Fruit fly (Drosophila melanogaster) whole organism, embryonic: ENCODE results near the gene Gr5a.

ENCODE experiments used
- ATbp ChIP-seq: fragments of 200-800 bp; sonication (Bioruptor generic); optimal IDR thresholded peaks from 2 replicates; lab custom pipeline; 2017; ENCODE audit warnings: missing biosample characterization, mild to moderate bottlenecking, missing genetic modification characterization, missing genetic modification reagents
- Ada2b ChIP-seq: fragments of 200-800 bp; sonication (Bioruptor generic); IDR thresholded peaks from 2 replicates; pipeline ENCODE4 v1.3.6; 2022; ENCODE audit warnings: missing biosample characterization, missing genetic modification characterization
- BtbVII ChIP-seq: fragments of 200-800 bp; sonication (Bioruptor generic); optimal IDR thresholded peaks from 3 replicates; lab custom pipeline; 2017; ENCODE audit warnings: missing biosample characterization, mild to moderate bottlenecking, missing genetic modification characterization
- CG10209 ChIP-seq: fragments of 200-800 bp; sonication (Bioruptor generic); optimal IDR thresholded peaks from 3 replicates; lab custom pipeline; 2017; ENCODE audit warnings: missing biosample characterization, mild to moderate bottlenecking, missing genetic modification characterization, missing genetic modification reagents
- CG10431 ChIP-seq: fragments of 200-800 bp; sonication (Bioruptor generic); optimal IDR thresholded peaks from 3 replicates; lab custom pipeline; 2018; ENCODE audit warnings: missing biosample characterization, mild to moderate bottlenecking, missing genetic modification characterization
- CG10462 ChIP-seq: fragments of 200-800 bp; sonication (Bioruptor generic); optimal IDR thresholded peaks from 2 replicates; lab custom pipeline; 2016; ENCODE audit warnings: missing biosample characterization, missing genetic modification characterization
- CG10543 ChIP-seq: fragments of 200-800 bp; sonication (Bioruptor generic); optimal IDR thresholded peaks from 3 replicates; lab custom pipeline; 2017; ENCODE audit warnings: missing biosample characterization, mild to moderate bottlenecking, missing genetic modification characterization, moderate library complexity
- CG11504 ChIP-seq: fragments of 200-800 bp; sonication (Bioruptor generic); optimal IDR thresholded peaks from 3 replicates; lab custom pipeline; 2019; ENCODE audit warnings: missing biosample characterization, mild to moderate bottlenecking, missing genetic modification characterization, moderate library complexity
- CG14860 ChIP-seq: fragments of 200-800 bp; sonication (Bioruptor generic); IDR thresholded peaks from 3 replicates; pipeline ENCODE4 v1.3.6; 2022; ENCODE audit warnings: missing biosample characterization, missing genetic modification characterization; ENCODE audit not compliant: partially characterized antibody
- CG1602 ChIP-seq: fragments of 200-800 bp; sonication (Bioruptor generic); optimal IDR thresholded peaks from 3 replicates; lab custom pipeline; 2016; ENCODE audit warnings: missing biosample characterization, missing genetic modification characterization
- CG1647 ChIP-seq: fragments of 200-800 bp; sonication (Bioruptor generic); optimal IDR thresholded peaks from 3 replicates; lab custom pipeline; 2016; ENCODE audit warnings: missing biosample characterization, missing genetic modification characterization
- CG2120 ChIP-seq: fragments of 200-800 bp; sonication (Bioruptor generic); optimal IDR thresholded peaks from 3 replicates; lab custom pipeline; 2016; ENCODE audit warnings: missing biosample characterization, missing genetic modification characterization
- CG32767 ChIP-seq: fragments of 200-800 bp; sonication (Bioruptor generic); IDR thresholded peaks from 2 replicates; pipeline ENCODE4 v1.3.6; 2022; ENCODE audit warnings: missing biosample characterization, missing genetic modification characterization
- CG3281 ChIP-seq: fragments of 200-800 bp; sonication (Bioruptor generic); optimal IDR thresholded peaks from 3 replicates; lab custom pipeline; 2017; ENCODE audit warnings: missing biosample characterization, mild to moderate bottlenecking, missing genetic modification characterization
- CG34376 ChIP-seq: fragments of 200-800 bp; sonication (Bioruptor generic); optimal IDR thresholded peaks from 2 replicates; lab custom pipeline; 2018; ENCODE audit warnings: missing biosample characterization, mild to moderate bottlenecking, missing genetic modification characterization
- CG6791 ChIP-seq: fragments of 200-800 bp; sonication (Bioruptor generic); IDR thresholded peaks from 3 replicates; pipeline ENCODE4 v1.3.6; 2022; ENCODE audit warnings: missing biosample characterization, missing genetic modification characterization; ENCODE audit not compliant: partially characterized antibody
- CG7786 ChIP-seq: fragments of 200-800 bp; sonication (Bioruptor generic); optimal IDR thresholded peaks from 2 replicates; lab custom pipeline; 2016; ENCODE audit warnings: missing biosample characterization, missing genetic modification characterization
- CG9609 ChIP-seq: fragments of 200-800 bp; sonication (Bioruptor generic); optimal IDR thresholded peaks from 3 replicates; lab custom pipeline; 2016; ENCODE audit warnings: missing biosample characterization, missing genetic modification characterization
- CG9817 ChIP-seq: fragments of 200-800 bp; sonication (Bioruptor generic); optimal IDR thresholded peaks from 2 replicates; lab custom pipeline; 2018; ENCODE audit warnings: missing biosample characterization, mild to moderate bottlenecking, missing genetic modification characterization, moderate library complexity
- CG9876 ChIP-seq: fragments of 200-800 bp; sonication (Bioruptor generic); optimal IDR thresholded peaks from 2 replicates; lab custom pipeline; 2016; ENCODE audit warnings: missing biosample characterization, missing genetic modification characterization
- Dp ChIP-seq: fragments of 200-800 bp; sonication (Bioruptor generic); optimal IDR thresholded peaks from 2 replicates; lab custom pipeline; 2018; ENCODE audit warnings: missing biosample characterization, mild to moderate bottlenecking, missing genetic modification characterization, moderate library complexity
- Ets65A ChIP-seq: fragments of 200-800 bp; sonication (Bioruptor generic); peaks from one replicate; lab custom pipeline; 2016; ENCODE audit warnings: missing biosample characterization, missing genetic modification characterization
- Fer2 ChIP-seq: fragments of 200-800 bp; sonication (Bioruptor generic); optimal IDR thresholded peaks from 2 replicates; lab custom pipeline; 2018; ENCODE audit warnings: missing biosample characterization, mild to moderate bottlenecking, missing genetic modification characterization, moderate library complexity
- Fer3 ChIP-seq: fragments of 200-800 bp; sonication (Bioruptor generic); optimal IDR thresholded peaks from 2 replicates; lab custom pipeline; 2018; ENCODE audit warnings: missing biosample characterization, mild to moderate bottlenecking, missing genetic modification characterization, moderate library complexity
- HLH54F ChIP-seq: fragments of 200-800 bp; sonication (Bioruptor generic); optimal IDR thresholded peaks from 3 replicates; lab custom pipeline; 2016; ENCODE audit warnings: missing biosample characterization, missing genetic modification characterization
- Kr ChIP-seq: fragments of 200-800 bp; sonication (Bioruptor generic); optimal IDR thresholded peaks from 2 replicates; lab custom pipeline; 2017; ENCODE audit warnings: missing biosample characterization, mild to moderate bottlenecking, missing genetic modification characterization
- Ravus ChIP-seq: fragments of 200-800 bp; sonication (Bioruptor generic); IDR thresholded peaks from 2 replicates; pipeline ENCODE4 v1.3.6; 2022; ENCODE audit warnings: missing biosample characterization, missing genetic modification characterization
- Stat92E ChIP-seq, 3 experiments: fragments of >200 bp in 2 of 3; fragments of 200-800 bp in 1 of 3; sonication (Bioruptor generic) in 1 of 3; optimal IDR thresholded peaks; 2 replicates each; lab custom pipeline; 2017 to 2019; ENCODE audit warnings: missing biosample characterization in 3 of 3, missing genetic modification characterization in 3 of 3, mild to moderate bottlenecking in 1 of 3, moderate library complexity in 1 of 3
- Usf ChIP-seq: fragments of 200-800 bp; sonication (Bioruptor generic); optimal IDR thresholded peaks from 2 replicates; lab custom pipeline; 2017; ENCODE audit warnings: missing genotype, missing biosample characterization, missing genetic modification characterization
- bab2 ChIP-seq: fragments of 200-800 bp; sonication (Bioruptor generic); optimal IDR thresholded peaks from 2 replicates; lab custom pipeline; 2016; ENCODE audit warnings: missing biosample characterization, missing genetic modification characterization
- cato ChIP-seq: fragments of 200-800 bp; sonication (Bioruptor generic); optimal IDR thresholded peaks from 2 replicates; lab custom pipeline; 2016; ENCODE audit warnings: missing biosample characterization, missing genetic modification characterization, borderline replicate concordance
- esg ChIP-seq: fragments of 200-800 bp; sonication (Bioruptor generic); conservative IDR thresholded peaks from 2 replicates; pipeline ENCODE4 v1.3.6; 2022; ENCODE audit warnings: missing biosample characterization, missing genetic modification characterization
- ham ChIP-seq: fragments of 200-800 bp; sonication (Bioruptor generic); IDR thresholded peaks from 2 replicates; pipeline ENCODE4 v1.3.6; 2022; ENCODE audit warnings: missing biosample characterization, missing genetic modification characterization
- ken ChIP-seq: fragments of 200-800 bp; sonication (Bioruptor generic); IDR thresholded peaks from 3 replicates; pipeline ENCODE4 v1.3.6; 2022; ENCODE audit warnings: missing biosample characterization, missing genetic modification characterization
- lbe ChIP-seq: fragments of 200-800 bp; sonication (Bioruptor generic); optimal IDR thresholded peaks from 2 replicates; lab custom pipeline; 2016; ENCODE audit warnings: missing biosample characterization, mild to moderate bottlenecking, missing genetic modification characterization
- odd ChIP-seq: fragments of 200-800 bp; sonication (Bioruptor generic); optimal IDR thresholded peaks from 2 replicates; lab custom pipeline; 2017; ENCODE audit warnings: missing biosample characterization, mild to moderate bottlenecking, missing genetic modification characterization
- pb ChIP-seq: fragments of 200-800 bp; sonication (Bioruptor generic); optimal IDR thresholded peaks from 3 replicates; lab custom pipeline; 2016; ENCODE audit warnings: missing biosample characterization, missing genetic modification characterization
- peb ChIP-seq: fragments of 200-800 bp; sonication (Bioruptor generic); IDR thresholded peaks from 2 replicates; pipeline ENCODE4 v1.3.6; 2022; ENCODE audit warnings: missing biosample characterization, missing genetic modification characterization
- pho ChIP-seq: fragments of 200-800 bp; sonication (Bioruptor generic); optimal IDR thresholded peaks from 2 replicates; lab custom pipeline; 2016; ENCODE audit warnings: missing biosample characterization, missing genetic modification characterization
- prd ChIP-seq, 3 experiments: fragments of >200 bp in 2 of 3; fragments of 200-800 bp in 1 of 3; sonication (Bioruptor generic) in 1 of 3; optimal IDR thresholded peaks in 2 of 3; IDR thresholded peaks in 1 of 3; 2 replicates in 2 of 3; 3 replicates in 1 of 3; pipeline versions ENCODE4 v1.3.6 to Lab custom; 2017 to 2022; ENCODE audit warnings: missing biosample characterization in 1 of 3, missing genetic modification characterization in 1 of 3
- repo ChIP-seq: fragments of 200-800 bp; sonication (Bioruptor generic); optimal IDR thresholded peaks from 2 replicates; lab custom pipeline; 2016; ENCODE audit warnings: missing biosample characterization, missing genetic modification characterization
- so ChIP-seq: fragments of 200-800 bp; sonication (Bioruptor generic); IDR thresholded peaks from 3 replicates; pipeline ENCODE4 v1.3.6; 2022; ENCODE audit warnings: missing biosample characterization, missing genetic modification characterization
- stwl ChIP-seq: fragments of 200-800 bp; sonication (Bioruptor generic); optimal IDR thresholded peaks from 3 replicates; lab custom pipeline; 2018; ENCODE audit warnings: missing biosample characterization, mild to moderate bottlenecking, missing genetic modification characterization, moderate library complexity
- tap ChIP-seq: fragments of 200-800 bp; optimal IDR thresholded peaks from 3 replicates; lab custom pipeline; 2019; ENCODE audit warnings: missing biosample characterization, mild to moderate bottlenecking, missing genetic modification characterization, moderate library complexity
- tna ChIP-seq: fragments of 200-800 bp; sonication (Bioruptor generic); IDR thresholded peaks from 2 replicates; pipeline ENCODE4 v1.3.6; 2022; ENCODE audit warnings: missing biosample characterization, missing genetic modification characterization; ENCODE audit not compliant: partially characterized antibody
- ttk ChIP-seq: fragments of 200-800 bp; sonication (Bioruptor generic); IDR thresholded peaks from 2 replicates; pipeline ENCODE4 v2.1.2; 2022; ENCODE audit warnings: missing biosample characterization, missing genetic modification characterization
- unpg ChIP-seq: fragments of 200-800 bp; sonication (Bioruptor generic); optimal IDR thresholded peaks from 3 replicates; lab custom pipeline; 2018; ENCODE audit warnings: missing biosample characterization, mild to moderate bottlenecking, missing genetic modification characterization, moderate library complexity
- zfh1 ChIP-seq: fragments of 200-800 bp; sonication (Bioruptor generic); IDR thresholded peaks from 3 replicates; pipeline ENCODE4 v1.3.6; 2022; ENCODE audit warnings: missing biosample characterization, missing genetic modification characterization

Gr5a gene

dm6 chrX:5699824-5700498 lies 19.5 kb downstream of the Gr5a start:
- peak; percentile 52 for TF ChIP-seq CG1602
- TF ChIP-seq ATbp (GFP tag; lab: Kevin White, UChicago) = peak; percentile 74
- peak; percentile 64 for TF ChIP-seq CG10209 (GFP tag; lab: Kevin White, UChicago)
- no peak for TF ChIP-seq CG6791 (GFP tag; lab: Robert Waterston, UW)
- TF ChIP-seq ttk (GFP tag; lab: Robert Waterston, UW) = peak; percentile 41; the same call in 1 of the 2 replicates
- 0 out of 3 replicates have a peak, but pooled peaks have one; percentile 55 for TF ChIP-seq so
- peak; percentile 62 for TF ChIP-seq CG2120 (GFP tag; lab: Kevin White, UChicago)
- no peak for TF ChIP-seq ham (GFP tag; lab: Robert Waterston, UW)
- peak; percentile 80 for TF ChIP-seq unpg (GFP tag; lab: Kevin White, UChicago)
- TF ChIP-seq CG3281 (GFP tag; lab: Kevin White, UChicago) = peak; percentile 68
- TF ChIP-seq peb (GFP tag; lab: Robert Waterston, UW) = peak; percentile 46; the same call in 1 of the 2 replicates
- peak; percentile 26 for TF ChIP-seq BtbVII (GFP tag; lab: Kevin White, UChicago)
- peak; percentile 33 for TF ChIP-seq CG10462 (GFP tag; lab: Kevin White, UChicago)
- no peak for TF ChIP-seq CG14860 (GFP tag; lab: Robert Waterston, UW)
- no peak for TF ChIP-seq pho (GFP tag; lab: Kevin White, UChicago)
- TF ChIP-seq Dp (GFP tag; lab: Kevin White, UChicago) = no peak
- peak; percentile 21 for TF ChIP-seq CG1647 (GFP tag; lab: Kevin White, UChicago)
- no peak for TF ChIP-seq Kr (GFP tag; lab: Kevin White, UChicago)
- no peak for TF ChIP-seq stwl (tag; lab: Kevin White, UChicago)
- TF ChIP-seq zfh1 (GFP tag; lab: Robert Waterston, UW) = peak; percentile 54; the same call in 1 of the 3 replicates
- TF ChIP-seq CG32767 = peak; percentile 39; the same call in 1 of the 2 replicates
- no peak for TF ChIP-seq CG34376 (GFP tag; lab: Kevin White, UChicago)
- TF ChIP-seq CG9609 = peak; percentile 15
- no peak for TF ChIP-seq CG9876 (GFP tag; lab: Kevin White, UChicago)
- peak; percentile 70 for TF ChIP-seq CG10543 (GFP tag; lab: Kevin White, UChicago)
- TF ChIP-seq bab2 (GFP tag; lab: Kevin White, UChicago) = peak; percentile 7
- TF ChIP-seq CG10431 (GFP tag; lab: Kevin White, UChicago) = no peak
- TF ChIP-seq CG7786 (GFP tag; lab: Kevin White, UChicago) = no peak
- TF ChIP-seq Ets65A (GFP tag; lab: Kevin White, UChicago) = peak; percentile 86
- TF ChIP-seq Fer3 (tag; lab: Kevin White, UChicago) = peak; percentile 43
- TF ChIP-seq tna (GFP tag; lab: Robert Waterston, UW) = no peak
- peak; percentile 45 for TF ChIP-seq odd (GFP tag; lab: Kevin White, UChicago)
- peak; percentile 37 for TF ChIP-seq tap (tag; lab: Kevin White, UChicago)
- TF ChIP-seq prd (optimal IDR thresholded peaks at IDR 0.05; lab: Kevin White, UChicago) = no peak
- TF ChIP-seq prd (GFP tag; IDR thresholded peaks at IDR 0.05; lab: Robert Waterston, UW) = peak; percentile 71; the same call in 2 of the 3 replicates
- TF ChIP-seq Ada2b (GFP tag; lab: Robert Waterston, UW) = peak; percentile 36; the same call in 1 of the 2 replicates
- TF ChIP-seq Stat92E (GFP tag; optimal IDR thresholded peaks at IDR 0.05; lab: Kevin White, UChicago) = peak in 1 of 3 experiments; percentile 13
- TF ChIP-seq esg (GFP tag; lab: Robert Waterston, UW) = no peak; the same call in 1 of the 2 replicates
- peak; percentile 67; the same call in 1 of the 3 replicates for TF ChIP-seq ken (GFP tag; lab: Robert Waterston, UW)
- TF ChIP-seq CG11504 (tag; lab: Kevin White, UChicago) = peak; percentile 79
- TF ChIP-seq repo (GFP tag; lab: Kevin White, UChicago) = no peak
- TF ChIP-seq lbe = peak; percentile 46
- TF ChIP-seq cato = peak; percentile 26
- TF ChIP-seq Fer2 (tag; lab: Kevin White, UChicago) = no peak
- TF ChIP-seq Ravus (GFP tag; lab: Robert Waterston, UW) = no peak
- TF ChIP-seq pb = no peak
- TF ChIP-seq Usf (GFP tag; lab: Kevin White, UChicago) = peak; percentile 22
- peak; percentile 33 for TF ChIP-seq CG9817 (tag; lab: Kevin White, UChicago)
- no peak for TF ChIP-seq HLH54F (GFP tag; lab: Kevin White, UChicago)
